Fruit fly (Drosophila melanogaster) whole organism, embryonic: Measurements from ENCODE around the gene CG33946.

Source experiments
- B-H2 ChIP-seq: fragments of 200-800 bp; sonication (Bioruptor generic); optimal IDR thresholded peaks from 2 replicates; lab custom pipeline; 2018; ENCODE audit warnings: missing biosample characterization, mild to moderate bottlenecking, missing genetic modification characterization
- Bteb2 ChIP-seq: fragments of 200-800 bp; sonication (Bioruptor generic); optimal IDR thresholded peaks from 2 replicates; lab custom pipeline; 2016; ENCODE audit warnings: missing biosample characterization, missing genetic modification characterization
- CG11723 ChIP-seq: fragments of 200-800 bp; sonication (Bioruptor generic); optimal IDR thresholded peaks from 2 replicates; lab custom pipeline; 2017; ENCODE audit warnings: missing biosample characterization, mild to moderate bottlenecking, missing genetic modification characterization
- CG12071 ChIP-seq: fragments of 200-800 bp; sonication (Bioruptor generic); optimal IDR thresholded peaks from 3 replicates; lab custom pipeline; 2018; ENCODE audit warnings: missing biosample characterization, mild to moderate bottlenecking, missing genetic modification characterization
- CG13296 ChIP-seq: fragments of 200-800 bp; sonication (Bioruptor generic); optimal IDR thresholded peaks from 3 replicates; lab custom pipeline; 2018; ENCODE audit warnings: missing biosample characterization, mild to moderate bottlenecking, missing genetic modification characterization
- CG14050 ChIP-seq: fragments of 200-800 bp; sonication (Bioruptor generic); IDR thresholded peaks from 3 replicates; pipeline ENCODE4 v1.3.6; 2022; ENCODE audit warnings: missing biosample characterization, missing genetic modification characterization
- CG14860 ChIP-seq: fragments of 200-800 bp; sonication (Bioruptor generic); IDR thresholded peaks from 3 replicates; pipeline ENCODE4 v1.3.6; 2022; ENCODE audit warnings: missing biosample characterization, missing genetic modification characterization; ENCODE audit not compliant: partially characterized antibody
- CG16863 ChIP-seq: fragments of 200-800 bp; sonication (Bioruptor generic); optimal IDR thresholded peaks from 3 replicates; lab custom pipeline; 2016; ENCODE audit warnings: missing biosample characterization, missing genetic modification characterization
- CG17361 ChIP-seq: fragments of 200-800 bp; sonication (Bioruptor generic); IDR thresholded peaks from 3 replicates; pipeline ENCODE4 v1.3.6; 2022; ENCODE audit warnings: missing biosample characterization, missing genetic modification characterization
- CG17385 ChIP-seq: fragments of 200-800 bp; sonication (Bioruptor generic); optimal IDR thresholded peaks from 3 replicates; lab custom pipeline; 2018; ENCODE audit warnings: missing biosample characterization, mild to moderate bottlenecking, missing genetic modification characterization
- CG2116 ChIP-seq: fragments of 200-800 bp; sonication (Bioruptor generic); optimal IDR thresholded peaks from 3 replicates; lab custom pipeline; 2018; ENCODE audit warnings: missing biosample characterization, mild to moderate bottlenecking, missing genetic modification characterization
- CG32532 ChIP-seq: fragments of 200-800 bp; sonication (Bioruptor generic); IDR thresholded peaks from 2 replicates; pipeline ENCODE4 v1.3.6; 2022; ENCODE audit warnings: missing biosample characterization, missing genetic modification characterization
- CG4707 ChIP-seq: fragments of 200-800 bp; sonication (Bioruptor generic); optimal IDR thresholded peaks from 2 replicates; lab custom pipeline; 2018; ENCODE audit warnings: missing biosample characterization, mild to moderate bottlenecking, missing genetic modification characterization, moderate library complexity
- CG5180 ChIP-seq: fragments of 200-800 bp; sonication (Bioruptor generic); optimal IDR thresholded peaks from 3 replicates; lab custom pipeline; 2017; ENCODE audit warnings: missing biosample characterization, missing genetic modification characterization, mild to moderate bottlenecking, moderate library complexity, missing genetic modification reagents
- CG6254 ChIP-seq: fragments of 200-800 bp; sonication (Bioruptor generic); optimal IDR thresholded peaks from 3 replicates; lab custom pipeline; 2017; ENCODE audit warnings: mild to moderate bottlenecking, missing biosample characterization, missing genetic modification reagents, missing genetic modification characterization
- CG6854 ChIP-seq: fragments of 200-800 bp; sonication (Bioruptor generic); optimal IDR thresholded peaks from 3 replicates; lab custom pipeline; 2017; ENCODE audit warnings: missing biosample characterization, mild to moderate bottlenecking, missing genetic modification characterization
- CG7745 ChIP-seq: fragments of 200-800 bp; sonication (Bioruptor generic); optimal IDR thresholded peaks from 2 replicates; lab custom pipeline; 2018; ENCODE audit warnings: missing biosample characterization, mild to moderate bottlenecking, missing genetic modification characterization, moderate library complexity
- CG7963 ChIP-seq: fragments of 200-800 bp; sonication (Bioruptor generic); IDR thresholded peaks from 3 replicates; pipeline ENCODE4 v1.3.6; 2022; ENCODE audit warnings: missing biosample characterization, missing genetic modification characterization; ENCODE audit not compliant: partially characterized antibody
- CG8281 ChIP-seq: fragments of 200-800 bp; sonication (Bioruptor generic); optimal IDR thresholded peaks from 2 replicates; lab custom pipeline; 2018; ENCODE audit warnings: missing biosample characterization, mild to moderate bottlenecking, missing genetic modification characterization, moderate library complexity
- CG8924 ChIP-seq: fragments of 200-800 bp; optimal IDR thresholded peaks from 3 replicates; lab custom pipeline; 2019; ENCODE audit warnings: missing biosample characterization, mild to moderate bottlenecking, missing genetic modification characterization, moderate library complexity
- CG9797 ChIP-seq: fragments of 200-800 bp; sonication (Bioruptor generic); optimal IDR thresholded peaks from 3 replicates; lab custom pipeline; 2018; ENCODE audit warnings: missing biosample characterization, mild to moderate bottlenecking, missing genetic modification characterization
- CG9876 ChIP-seq: fragments of 200-800 bp; sonication (Bioruptor generic); optimal IDR thresholded peaks from 2 replicates; lab custom pipeline; 2016; ENCODE audit warnings: missing biosample characterization, missing genetic modification characterization
- D19B ChIP-seq: fragments of 200-800 bp; sonication (Bioruptor generic); optimal IDR thresholded peaks from 2 replicates; lab custom pipeline; 2017; ENCODE audit warnings: missing biosample characterization, mild to moderate bottlenecking, missing genetic modification characterization
- Dip2 ChIP-seq: fragments of 200-800 bp; sonication (Bioruptor generic); IDR thresholded peaks from 2 replicates; pipeline ENCODE4 v1.3.6; 2022; ENCODE audit warnings: missing biosample characterization, missing genetic modification characterization
- Fer1 ChIP-seq: fragments of 200-800 bp; sonication (Bioruptor generic); optimal IDR thresholded peaks from 2 replicates; lab custom pipeline; 2017; ENCODE audit warnings: missing biosample characterization, mild to moderate bottlenecking, missing genetic modification characterization
- Gug ChIP-seq: fragments of 200-800 bp; sonication (Bioruptor generic); IDR thresholded peaks from 4 replicates; pipeline ENCODE4 v1.3.6; 2022; ENCODE audit warnings: missing biosample characterization, missing genetic modification characterization
- HLH4C ChIP-seq: fragments of 200-800 bp; sonication (Bioruptor generic); IDR thresholded peaks from 3 replicates; pipeline ENCODE4 v1.3.6; 2022; ENCODE audit warnings: missing biosample characterization, missing genetic modification characterization; ENCODE audit not compliant: partially characterized antibody
- Hand ChIP-seq: fragments of 200-800 bp; sonication (Bioruptor generic); optimal IDR thresholded peaks from 2 replicates; lab custom pipeline; 2017; ENCODE audit warnings: mild to moderate bottlenecking, missing biosample characterization, missing genetic modification reagents, missing genetic modification characterization
- Meics ChIP-seq: fragments of 200-800 bp; sonication (Bioruptor generic); optimal IDR thresholded peaks from 2 replicates; lab custom pipeline; 2017; ENCODE audit warnings: missing biosample characterization, mild to moderate bottlenecking, missing genetic modification characterization
- NC2α ChIP-seq: fragments of 200-800 bp; sonication (Bioruptor generic); optimal IDR thresholded peaks from 2 replicates; lab custom pipeline; 2016; ENCODE audit warnings: missing biosample characterization, missing genetic modification characterization
- PHDP ChIP-seq: fragments of 200-800 bp; sonication (Bioruptor generic); optimal IDR thresholded peaks from 3 replicates; lab custom pipeline; 2018; ENCODE audit warnings: missing biosample characterization, mild to moderate bottlenecking, missing genetic modification characterization, moderate library complexity
- TFAM ChIP-seq: fragments of 200-800 bp; sonication (Bioruptor generic); optimal IDR thresholded peaks from 2 replicates; lab custom pipeline; 2017; ENCODE audit warnings: missing biosample characterization, missing genetic modification characterization, inconsistent platforms
- Tbp ChIP-seq: fragments of >200 bp; optimal IDR thresholded peaks from 2 replicates; lab custom pipeline; 2018; ENCODE audit warnings: missing biosample characterization, missing genetic modification characterization
- Xbp1 ChIP-seq: fragments of 200-800 bp; sonication (Bioruptor generic); optimal IDR thresholded peaks from 3 replicates; lab custom pipeline; 2016; ENCODE audit warnings: missing biosample characterization, mild to moderate bottlenecking, missing genetic modification characterization
- bbx ChIP-seq: fragments of 200-800 bp; sonication (Bioruptor generic); IDR thresholded peaks from 2 replicates; pipeline ENCODE4 v1.3.6; 2022; ENCODE audit warnings: missing biosample characterization, missing genetic modification characterization; ENCODE audit not compliant: partially characterized antibody
- br ChIP-seq: fragments of >200 bp; optimal IDR thresholded peaks from 2 replicates; lab custom pipeline; 2017
- btn ChIP-seq: fragments of 200-800 bp; sonication (Bioruptor generic); optimal IDR thresholded peaks from 2 replicates; lab custom pipeline; 2016; ENCODE audit warnings: missing biosample characterization, missing genetic modification characterization
- croc ChIP-seq: fragments of 200-800 bp; sonication (Bioruptor generic); conservative IDR thresholded peaks from 3 replicates; pipeline ENCODE4 v1.3.6; 2022; ENCODE audit warnings: missing biosample characterization, missing genetic modification characterization
- fd3F ChIP-seq: fragments of 200-800 bp; sonication (Bioruptor generic); optimal IDR thresholded peaks from 2 replicates; lab custom pipeline; 2018; ENCODE audit warnings: missing biosample characterization, mild to moderate bottlenecking, missing genetic modification characterization, moderate library complexity
- klu ChIP-seq: fragments of 200-800 bp; sonication (Bioruptor generic); IDR thresholded peaks from 2 replicates; pipeline ENCODE4 v1.3.6; 2022; ENCODE audit warnings: missing biosample characterization, missing genetic modification characterization
- lab ChIP-seq: fragments of 200-800 bp; sonication (Bioruptor generic); optimal IDR thresholded peaks from 3 replicates; lab custom pipeline; 2017; ENCODE audit warnings: missing biosample characterization, missing genetic modification characterization, mild to moderate bottlenecking, moderate library complexity, missing genetic modification reagents
- pb ChIP-seq: fragments of 200-800 bp; sonication (Bioruptor generic); optimal IDR thresholded peaks from 3 replicates; lab custom pipeline; 2016; ENCODE audit warnings: missing biosample characterization, missing genetic modification characterization
- schlank ChIP-seq: fragments of 200-800 bp; sonication (Bioruptor generic); optimal IDR thresholded peaks from 2 replicates; lab custom pipeline; 2018; ENCODE audit warnings: missing biosample characterization, mild to moderate bottlenecking, missing genetic modification characterization
- sens-2 ChIP-seq: fragments of 200-800 bp; sonication (Bioruptor generic); IDR thresholded peaks from 2 replicates; pipeline ENCODE4 v1.3.6; 2022; ENCODE audit warnings: missing biosample characterization, missing genetic modification characterization
- tap ChIP-seq: fragments of 200-800 bp; optimal IDR thresholded peaks from 3 replicates; lab custom pipeline; 2019; ENCODE audit warnings: missing biosample characterization, mild to moderate bottlenecking, missing genetic modification characterization, moderate library complexity
- twi ChIP-seq: fragments of 200-800 bp; optimal IDR thresholded peaks from 2 replicates; lab custom pipeline; 2019; ENCODE audit warnings: missing biosample characterization, mild to moderate bottlenecking, missing genetic modification characterization, moderate library complexity
- usp ChIP-seq: fragments of >200 bp; optimal IDR thresholded peaks from 2 replicates; lab custom pipeline; 2017; ENCODE audit warnings: missing biosample characterization, missing genetic modification characterization
- vnd ChIP-seq: fragments of 200-800 bp; sonication (Bioruptor generic); IDR thresholded peaks from 3 replicates; pipeline ENCODE4 v1.3.6; 2022; ENCODE audit warnings: missing biosample characterization, missing genetic modification characterization; ENCODE audit not compliant: partially characterized antibody
- zen2 ChIP-seq: fragments of 200-800 bp; sonication (Bioruptor generic); IDR thresholded peaks from 3 replicates; pipeline ENCODE4 v1.3.6; 2022; ENCODE audit warnings: missing biosample characterization, missing genetic modification characterization; ENCODE audit not compliant: partially characterized antibody

CG33946 gene

DNA sequence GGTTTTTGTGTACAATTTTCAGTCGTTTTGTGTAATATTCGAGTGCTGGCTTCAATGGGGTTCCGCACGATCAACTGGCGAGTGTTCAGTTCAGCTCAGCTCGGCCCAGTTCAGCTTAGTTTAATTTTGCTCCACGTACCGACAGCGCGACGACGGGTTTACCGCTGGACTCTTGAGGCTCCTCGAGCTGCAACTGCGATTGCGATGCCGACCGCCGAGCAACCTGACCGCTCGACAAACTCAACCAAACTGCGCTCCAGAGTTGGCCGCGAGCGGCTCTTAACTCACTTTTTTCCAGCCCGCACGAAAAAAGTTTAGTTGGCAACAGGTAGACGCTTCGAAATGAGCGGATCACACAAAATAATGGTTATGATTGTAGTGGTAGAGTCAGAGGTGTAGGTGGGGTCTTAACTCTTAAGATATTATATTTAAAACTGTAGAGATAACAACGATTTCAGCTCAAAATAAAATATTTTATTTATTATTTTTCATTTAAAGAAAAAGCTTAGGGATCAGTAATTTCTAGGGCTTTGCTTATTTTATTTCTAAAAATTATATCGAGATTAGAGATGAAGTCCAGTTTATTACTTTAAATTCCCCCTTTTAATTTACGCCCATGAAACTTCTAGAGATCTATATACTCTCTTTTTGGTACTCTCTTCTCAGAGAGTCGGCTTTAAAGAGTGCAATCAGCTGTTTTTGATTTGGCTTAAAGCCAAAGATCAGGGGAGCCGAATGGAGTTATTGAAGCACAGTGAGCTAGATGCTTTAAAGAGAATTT is 36.2 kb downstream of the CG33946 start, which contains the start of gene Best2 (continued):
- TF ChIP-seq Dip2 (GFP tag; lab: Robert Waterston, UW) (peak; percentile 52; the same call in 1 of the 2 replicates), CG17361 (GFP tag; lab: Robert Waterston, UW) (peak; percentile 93), TFAM (no peak), PHDP (peak; percentile 86), CG17385 (GFP tag; lab: Kevin White, UChicago) (peak; percentile 79), CG9876 (GFP tag; lab: Kevin White, UChicago) (peak; percentile 13), Bteb2 (peak; percentile 78), zen2 (GFP tag; lab: Robert Waterston, UW) (no peak), CG16863 (GFP tag; lab: Kevin White, UChicago) (peak; percentile 71), CG8924 (tag; lab: Kevin White, UChicago) (peak; percentile 92), vnd (GFP tag; lab: Robert Waterston, UW) (no peak), br (no peak), twi (peak; percentile 79), CG6254 (GFP tag; lab: Kevin White, UChicago) (peak; percentile 44), CG4707 (no peak), Hand (peak; percentile 73), D19B (GFP tag; lab: Kevin White, UChicago) (peak; percentile 64), Fer1 (GFP tag; lab: Kevin White, UChicago) (peak; percentile 88), CG11723 (GFP tag; lab: Kevin White, UChicago) (peak; percentile 61), pb (peak; percentile 0), HLH4C (no peak), btn (GFP tag; lab: Kevin White, UChicago) (peak; percentile 45), B-H2 (GFP tag; lab: Kevin White, UChicago) (peak; percentile 76), Gug (GFP tag; lab: Robert Waterston, UW) (peak; percentile 74), CG12071 (no peak), klu (peak; percentile 89), CG14860 (GFP tag; lab: Robert Waterston, UW) (no peak), schlank (tag; lab: Kevin White, UChicago) (peak; percentile 50), CG32532 (peak; percentile 94), CG2116 (GFP tag; lab: Kevin White, UChicago) (peak; percentile 50), CG7963 (GFP tag; lab: Robert Waterston, UW) (no peak), NC2α (GFP tag; lab: Kevin White, UChicago) (peak; percentile 4), Tbp (GFP tag; lab: Kevin White, UChicago) (no peak), tap (tag; lab: Kevin White, UChicago) (peak; percentile 76), CG6854 (peak; percentile 68), CG5180 (GFP tag; lab: Kevin White, UChicago) (peak; percentile 81), lab (GFP tag; lab: Kevin White, UChicago) (peak; percentile 88), CG7745 (tag; lab: Kevin White, UChicago) (no peak), bbx (GFP tag; lab: Robert Waterston, UW) (peak; percentile 38; the same call in 1 of the 2 replicates), usp (GFP tag; lab: Kevin White, UChicago) (no peak), sens-2 (GFP tag; lab: Robert Waterston, UW) (peak; percentile 36; the same call in 1 of the 2 replicates), Xbp1 (GFP tag; lab: Kevin White, UChicago) (peak; percentile 82), CG13296 (GFP tag; lab: Kevin White, UChicago) (peak; percentile 89), Meics (peak; percentile 88), CG8281 (peak; percentile 64), fd3F (peak; percentile 82), CG9797 (GFP tag; lab: Kevin White, UChicago) (no peak), croc (GFP tag; lab: Robert Waterston, UW) (peak; percentile 92), CG14050 (GFP tag; lab: Robert Waterston, UW) (peak; percentile 81)
